Worm (Caenorhabditis elegans) whole organism, young adult: ENCODE results near the gene gen-1.

Source experiments
- B0261.1 ChIP-seq: sonication (generic microtip); optimal IDR thresholded peaks from 2 replicates; lab custom pipeline; 2016; ENCODE audit warnings: mild to moderate bottlenecking, missing genetic modification characterization, moderate library complexity, missing compliant biosample characterization
- D2030.7 ChIP-seq: fragments of 200-800 bp; sonication (Bioruptor generic); IDR thresholded peaks from 2 replicates; pipeline ENCODE4 v1.3.6; 2022; ENCODE audit warnings: missing genetic modification reagents, missing genetic modification characterization, missing compliant biosample characterization
- F55B11.4 ChIP-seq: sonication (generic microtip); optimal IDR thresholded peaks from 2 replicates; lab custom pipeline; 2016; ENCODE audit warnings: missing compliant biosample characterization, missing genetic modification characterization, borderline replicate concordance; ENCODE audit not compliant: insufficient read depth
- F57C9.4 ChIP-seq: sonication (generic microtip); optimal IDR thresholded peaks from 2 replicates; lab custom pipeline; 2017; ENCODE audit warnings: mild to moderate bottlenecking, missing genetic modification characterization, missing compliant biosample characterization
- K11D2.4 ChIP-seq: fragments of 200-800 bp; sonication (Bioruptor generic); IDR thresholded peaks from 2 replicates; pipeline ENCODE4 v1.3.6; 2022; ENCODE audit warnings: missing genetic modification reagents, missing genetic modification characterization, missing compliant biosample characterization
- T26A5.8 ChIP-seq: sonication (generic microtip); optimal IDR thresholded peaks from 2 replicates; lab custom pipeline; 2016; ENCODE audit warnings: missing genetic modification characterization, missing compliant biosample characterization
- Y53F4B.3 ChIP-seq: fragments of 200-800 bp; sonication (Bioruptor generic); IDR thresholded peaks from 2 replicates; pipeline ENCODE4 v1.3.6; 2022; ENCODE audit warnings: missing genetic modification reagents, missing genetic modification characterization, missing compliant biosample characterization
- Y53G8AR.9 ChIP-seq: fragments of 200-800 bp; sonication (Bioruptor generic); conservative IDR thresholded peaks from 2 replicates; pipeline ENCODE4 v1.3.6; 2022; ENCODE audit warnings: missing genetic modification reagents, missing genetic modification characterization, missing compliant biosample characterization
- Y56A3A.18 ChIP-seq: fragments of 200-800 bp; sonication (Bioruptor generic); IDR thresholded peaks from 2 replicates; pipeline ENCODE4 v1.3.6; 2022; ENCODE audit warnings: missing genetic modification reagents, missing genetic modification characterization, missing compliant biosample characterization
- Y95B8A.8 ChIP-seq: fragments of 200-800 bp; sonication (Bioruptor generic); IDR thresholded peaks from 2 replicates; pipeline ENCODE4 v1.3.6; 2022; ENCODE audit warnings: missing genetic modification reagents, missing genetic modification characterization, missing compliant biosample characterization
- aptf-2 ChIP-seq: fragments of 200-800 bp; sonication (Bioruptor generic); conservative IDR thresholded peaks from 2 replicates; pipeline ENCODE4 v1.3.6; 2022; ENCODE audit warnings: missing genetic modification reagents, missing genetic modification characterization, missing compliant biosample characterization
- atf-7 ChIP-seq: sonication (generic microtip); optimal IDR thresholded peaks from 2 replicates; lab custom pipeline; 2017; ENCODE audit warnings: mild to moderate bottlenecking, missing genetic modification characterization, missing compliant biosample characterization
- bed-2 ChIP-seq: fragments of 200-800 bp; sonication (Bioruptor generic); IDR thresholded peaks from 2 replicates; pipeline ENCODE4 v1.3.6; 2022; ENCODE audit warnings: missing genetic modification reagents, missing genetic modification characterization, missing compliant biosample characterization
- ccch-3 ChIP-seq: fragments of 200-800 bp; sonication (Bioruptor generic); optimal IDR thresholded peaks from 2 replicates; lab custom pipeline; 2018; ENCODE audit warnings: mild to moderate bottlenecking, missing genetic modification characterization, missing compliant biosample characterization
- cebp-1 ChIP-seq, 2 experiments: fragments of 200-800 bp in 1 of 2; sonication (Bioruptor generic) in 1 of 2; sonication (generic microtip) in 1 of 2; IDR thresholded peaks in 1 of 2; optimal IDR thresholded peaks in 1 of 2; 2 replicates each; pipeline versions ENCODE4 v1.3.6 to Lab custom; 2017 to 2022; ENCODE audit warnings: missing compliant biosample characterization in 2 of 2, missing genetic modification characterization in 2 of 2, mild to moderate bottlenecking in 1 of 2, missing genetic modification reagents in 1 of 2, moderate library complexity in 1 of 2
- ceh-40 ChIP-seq: fragments of 200-800 bp; sonication (Bioruptor generic); IDR thresholded peaks from 2 replicates; pipeline ENCODE4 v1.3.6; 2022; ENCODE audit warnings: missing genetic modification characterization, missing compliant biosample characterization
- ceh-79 ChIP-seq: sonication (generic microtip); optimal IDR thresholded peaks from 2 replicates; lab custom pipeline; 2017; ENCODE audit warnings: mild to moderate bottlenecking, missing genetic modification characterization, missing compliant biosample characterization
- chd-7 ChIP-seq: sonication (generic microtip); optimal IDR thresholded peaks from 2 replicates; lab custom pipeline; 2016; ENCODE audit warnings: mild to moderate bottlenecking, missing genetic modification characterization, moderate library complexity, missing compliant biosample characterization
- die-1 ChIP-seq: sonication (generic microtip); optimal IDR thresholded peaks from 2 replicates; lab custom pipeline; 2016; ENCODE audit warnings: missing genotype, mild to moderate bottlenecking, missing genetic modification characterization, missing compliant biosample characterization
- dpff-1 ChIP-seq: sonication (generic microtip); optimal IDR thresholded peaks from 2 replicates; lab custom pipeline; 2017; ENCODE audit warnings: mild to moderate bottlenecking, missing genetic modification characterization, missing compliant biosample characterization
- efl-1 ChIP-seq: fragments of 150-350 bp; optimal IDR thresholded peaks from 2 replicates; lab custom pipeline; 2014; ENCODE audit warnings: missing biosample characterization, missing genetic modification reagents, missing genetic modification characterization
- ekl-4 ChIP-seq: fragments of 200-800 bp; sonication (Bioruptor generic); IDR thresholded peaks from 2 replicates; pipeline ENCODE4 v1.3.6; 2022; ENCODE audit warnings: missing genetic modification reagents, missing genetic modification characterization, missing compliant biosample characterization
- gei-17 ChIP-seq: fragments of 200-800 bp; sonication (Bioruptor generic); optimal IDR thresholded peaks from 2 replicates; lab custom pipeline; 2018; ENCODE audit warnings: mild to moderate bottlenecking, missing genetic modification characterization, missing compliant biosample characterization
- him-1 ChIP-seq: sonication (generic microtip); optimal IDR thresholded peaks from 2 replicates; lab custom pipeline; 2016; ENCODE audit warnings: missing genotype, missing genetic modification reagents, missing genetic modification characterization, missing compliant biosample characterization
- hlh-12 ChIP-seq: sonication (generic microtip); optimal IDR thresholded peaks from 2 replicates; lab custom pipeline; 2016; ENCODE audit warnings: missing genetic modification characterization, missing compliant biosample characterization
- hlh-26 ChIP-seq: fragments of 200-800 bp; sonication (Bioruptor generic); conservative IDR thresholded peaks from 2 replicates; pipeline ENCODE4 v1.3.6; 2022; ENCODE audit warnings: missing genetic modification reagents, missing genetic modification characterization, missing compliant biosample characterization
- hmg-1.2 ChIP-seq: fragments of 200-800 bp; sonication (Bioruptor generic); IDR thresholded peaks from 2 replicates; pipeline ENCODE4 v1.3.6; 2022; ENCODE audit warnings: missing genetic modification reagents, missing genetic modification characterization, missing compliant biosample characterization
- hmg-20 ChIP-seq: fragments of 200-800 bp; sonication (Bioruptor generic); IDR thresholded peaks from 2 replicates; pipeline ENCODE4 v1.3.6; 2022; ENCODE audit warnings: missing genetic modification reagents, missing genetic modification characterization, missing compliant biosample characterization
- hsf-1 ChIP-seq: fragments of 200-800 bp; sonication (Bioruptor generic); IDR thresholded peaks from 2 replicates; pipeline ENCODE4 v1.3.6; 2022; ENCODE audit warnings: missing genetic modification reagents, missing genetic modification characterization, missing compliant biosample characterization
- lag-1 ChIP-seq: fragments of 200-800 bp; sonication (Bioruptor generic); IDR thresholded peaks from 2 replicates; pipeline ENCODE4 v1.3.6; 2022; ENCODE audit warnings: missing genetic modification reagents, missing genetic modification characterization, missing compliant biosample characterization
- let-526 ChIP-seq: fragments of 200-800 bp; sonication (Bioruptor generic); IDR thresholded peaks from 2 replicates; pipeline ENCODE4 v1.3.6; 2022; ENCODE audit warnings: missing genetic modification reagents, missing genetic modification characterization, missing compliant biosample characterization
- lin-26 ChIP-seq: fragments of 200-800 bp; sonication (Bioruptor generic); IDR thresholded peaks from 2 replicates; pipeline ENCODE4 v1.3.6; 2022; ENCODE audit warnings: missing genetic modification reagents, missing genetic modification characterization, missing compliant biosample characterization
- madf-8 ChIP-seq: fragments of 200-800 bp; sonication (Bioruptor generic); conservative IDR thresholded peaks from 2 replicates; pipeline ENCODE4 v1.3.6; 2022; ENCODE audit warnings: missing genetic modification reagents, missing genetic modification characterization, missing compliant biosample characterization
- mcd-1 ChIP-seq: fragments of 200-800 bp; sonication (Bioruptor generic); IDR thresholded peaks from 2 replicates; pipeline ENCODE4 v1.3.6; 2022; ENCODE audit warnings: missing genetic modification reagents, missing genetic modification characterization, missing compliant biosample characterization
- mel-28 ChIP-seq: sonication (generic microtip); optimal IDR thresholded peaks from 2 replicates; lab custom pipeline; 2016; ENCODE audit warnings: borderline replicate concordance, mild to moderate bottlenecking, missing genetic modification characterization, missing compliant biosample characterization
- nfyb-1 ChIP-seq: fragments of 200-800 bp; sonication (Bioruptor generic); IDR thresholded peaks from 2 replicates; pipeline ENCODE4 v1.3.6; 2022; ENCODE audit warnings: missing genetic modification reagents, missing genetic modification characterization, missing compliant biosample characterization
- nhr-120 ChIP-seq: fragments of 200-800 bp; sonication (Bioruptor generic); IDR thresholded peaks from 2 replicates; pipeline ENCODE4 v1.3.6; 2022; ENCODE audit warnings: missing genetic modification characterization, missing compliant biosample characterization
- nhr-80 ChIP-seq: sonication (generic microtip); optimal IDR thresholded peaks from 2 replicates; lab custom pipeline; 2016; ENCODE audit warnings: missing genetic modification characterization, missing compliant biosample characterization
- repo-1 ChIP-seq: sonication (generic microtip); optimal IDR thresholded peaks from 2 replicates; lab custom pipeline; 2017; ENCODE audit warnings: mild to moderate bottlenecking, missing genetic modification characterization, missing compliant biosample characterization
- rpc-1 ChIP-seq, 2 experiments: fragments of 150-350 bp in 1 of 2; sonication (generic microtip) in 1 of 2; optimal IDR thresholded peaks; 2 replicates each; lab custom pipeline; 2014 to 2018; ENCODE audit warnings: missing biosample characterization in 1 of 2, missing genetic modification characterization in 1 of 2, missing genetic modification reagents in 1 of 2, missing genotype in 1 of 2
- sea-2 ChIP-seq: fragments of 200-800 bp; sonication (Bioruptor generic); IDR thresholded peaks from 2 replicates; pipeline ENCODE4 v1.3.6; 2022; ENCODE audit warnings: missing genetic modification characterization, missing compliant biosample characterization
- sptf-2 ChIP-seq: fragments of 200-800 bp; sonication (Bioruptor generic); optimal IDR thresholded peaks from 2 replicates; lab custom pipeline; 2018; ENCODE audit warnings: mild to moderate bottlenecking, missing genetic modification characterization, missing compliant biosample characterization
- unc-62 ChIP-seq: fragments of 150-350 bp; optimal IDR thresholded peaks from 2 replicates; lab custom pipeline; 2014; ENCODE audit warnings: missing biosample characterization, missing genetic modification reagents, missing genetic modification characterization
- xnd-1 ChIP-seq: sonication (generic microtip); optimal IDR thresholded peaks from 2 replicates; lab custom pipeline; 2016; ENCODE audit warnings: missing genotype, missing genetic modification reagents, missing genetic modification characterization, missing compliant biosample characterization
- zfh-2 ChIP-seq: fragments of 200-800 bp; sonication (Bioruptor generic); conservative IDR thresholded peaks from 2 replicates; pipeline ENCODE4 v1.3.6; 2022; ENCODE audit warnings: missing genetic modification reagents, missing genetic modification characterization, missing compliant biosample characterization
- zim-3 ChIP-seq: sonication (generic microtip); optimal IDR thresholded peaks from 2 replicates; lab custom pipeline; 2017; ENCODE audit warnings: mild to moderate bottlenecking, missing genetic modification characterization, moderate library complexity, missing compliant biosample characterization
- ztf-22 ChIP-seq: fragments of 200-800 bp; sonication (Bioruptor generic); optimal IDR thresholded peaks from 2 replicates; lab custom pipeline; 2018; ENCODE audit warnings: mild to moderate bottlenecking, missing genetic modification characterization, moderate library complexity, missing compliant biosample characterization
- ztf-26 ChIP-seq: sonication (generic microtip); optimal IDR thresholded peaks from 2 replicates; lab custom pipeline; 2017; ENCODE audit warnings: missing genetic modification characterization, missing compliant biosample characterization
- ztf-28 ChIP-seq: fragments of 200-800 bp; sonication (Bioruptor generic); IDR thresholded peaks from 2 replicates; pipeline ENCODE4 v1.3.6; 2022; ENCODE audit warnings: missing genetic modification reagents, missing genetic modification characterization, missing compliant biosample characterization

gen-1 gene

DNA sequence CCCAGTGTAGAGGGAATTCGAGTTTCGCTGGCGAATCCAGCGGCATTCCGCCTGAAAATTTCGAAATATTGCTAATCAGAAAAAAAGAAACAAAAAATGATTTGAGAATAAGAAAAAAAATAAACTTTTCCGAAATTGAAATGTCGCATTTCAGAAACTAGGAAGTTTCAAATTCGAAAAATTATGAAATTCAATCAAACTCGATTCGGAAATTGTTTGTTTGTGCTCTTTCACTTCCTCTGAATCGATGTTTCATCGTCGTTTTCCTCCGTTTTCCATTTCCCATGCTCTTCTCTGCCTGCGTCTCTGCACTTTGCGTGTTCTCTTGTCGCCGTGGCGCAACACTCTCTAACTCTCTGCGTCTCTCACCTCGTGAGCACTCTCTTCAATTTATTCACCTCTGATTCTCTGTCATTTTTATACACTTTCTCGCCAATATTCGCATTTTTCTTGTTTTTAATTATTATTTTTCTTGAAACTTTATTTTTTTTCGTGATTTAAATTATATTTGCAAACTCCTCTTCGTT lies 30.4 kb upstream of the gen-1 start, which contains the start of gene C18F10.7 (continued):
- TF ChIP-seq madf-8 (GFP tag; lab: Robert Waterston, UW) (peak; percentile 20; the same call in 1 of the 2 replicates), K11D2.4 (GFP tag; lab: Robert Waterston, UW) (no peak), hlh-26 (GFP tag; lab: Robert Waterston, UW) (no peak), ceh-79 (tag; lab: Kevin White, UChicago) (no peak), lag-1 (no peak), cebp-1 (GFP tag; IDR thresholded peaks at IDR 0.05; lab: Robert Waterston, UW) (peak; percentile 54; the same call in 1 of the 2 replicates), cebp-1 (tag; optimal IDR thresholded peaks at IDR 0.05; lab: Kevin White, UChicago) (peak; percentile 86), D2030.7 (GFP tag; lab: Robert Waterston, UW) (peak; percentile 58), lin-26 (GFP tag; lab: Robert Waterston, UW) (no peak), Y53F4B.3 (GFP tag; lab: Robert Waterston, UW) (no peak), die-1 (no peak), mel-28 (no peak), zfh-2 (GFP tag; lab: Robert Waterston, UW) (peak; percentile 68), Y53G8AR.9 (GFP tag; lab: Robert Waterston, UW) (peak; percentile 42; the same call in 1 of the 2 replicates), let-526 (GFP tag; lab: Robert Waterston, UW) (no peak), gei-17 (GFP tag; lab: Kevin White, UChicago) (no peak), sptf-2 (GFP tag; lab: Kevin White, UChicago) (no peak), atf-7 (tag; lab: Kevin White, UChicago) (no peak), hsf-1 (GFP tag; lab: Robert Waterston, UW) (peak; percentile 62), efl-1 (GFP tag; lab: Kevin White, UChicago) (peak; percentile 35), nfyb-1 (GFP tag; lab: Robert Waterston, UW) (no peak), zim-3 (tag; lab: Kevin White, UChicago) (no peak), hlh-12 (tag; lab: Kevin White, UChicago) (no peak), bed-2 (GFP tag; lab: Robert Waterston, UW) (no peak), Y95B8A.8 (GFP tag; lab: Robert Waterston, UW) (no peak), aptf-2 (no peak), ztf-26 (tag; lab: Kevin White, UChicago) (no peak), hmg-20 (no peak), F57C9.4 (no peak), repo-1 (tag; lab: Kevin White, UChicago) (no peak), ztf-22 (no peak), nhr-120 (GFP tag; lab: Robert Waterston, UW) (no peak), ztf-28 (GFP tag; lab: Robert Waterston, UW) (no peak), him-1 (peak; percentile 2), sea-2 (no peak), unc-62 (GFP tag; lab: Kevin White, UChicago) (no peak), dpff-1 (no peak), mcd-1 (peak; percentile 66; the same call in 1 of the 2 replicates), chd-7 (tag; lab: Kevin White, UChicago) (no peak), rpc-1 (optimal IDR thresholded peaks at IDR 0.05; lab: Kevin White, UChicago) (no peak), rpc-1 (tag; optimal IDR thresholded peaks at IDR 0.05; lab: Kevin White, UChicago) (no peak), nhr-80 (tag; lab: Kevin White, UChicago) (peak; percentile 8), ccch-3 (GFP tag; lab: Kevin White, UChicago) (no peak), B0261.1 (tag; lab: Kevin White, UChicago) (no peak), ekl-4 (GFP tag; lab: Robert Waterston, UW) (0 out of 2 replicates have a peak, but pooled peaks have one; percentile 48), Y56A3A.18 (GFP tag; lab: Robert Waterston, UW) (no peak), xnd-1 (tag; lab: Kevin White, UChicago) (peak; percentile 61), hmg-1.2 (GFP tag; lab: Robert Waterston, UW) (peak; percentile 98), ceh-40 (GFP tag; lab: Robert Waterston, UW) (no peak), T26A5.8 (tag; lab: Kevin White, UChicago) (no peak), F55B11.4 (tag; lab: Kevin White, UChicago) (no peak)
